Worm (Caenorhabditis elegans): ENCODE results near the gene sri-50.
"Not testable (repeated sequence)": the region's sequence is repeated elsewhere in the genome, so short reads cannot be mapped to it uniquely, and the experiment has no call there.

DNA sequence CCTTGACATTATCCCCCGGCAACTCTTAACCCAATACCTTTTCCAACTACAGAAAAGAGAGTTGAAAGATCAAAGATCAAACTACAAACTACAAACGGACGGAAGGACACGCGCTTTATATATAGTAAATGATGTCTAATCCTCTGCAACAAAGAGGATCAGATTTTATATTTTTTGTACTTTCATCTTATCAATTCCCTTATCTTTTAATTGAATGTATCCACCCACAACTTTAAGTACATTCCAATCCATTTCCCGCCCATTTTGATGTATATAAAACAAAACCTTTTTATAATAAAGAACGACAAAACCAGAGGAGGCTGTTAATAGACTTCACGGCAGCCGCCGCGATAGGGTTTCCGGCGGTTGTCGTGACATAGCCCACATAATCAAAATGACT, 25.9 kb upstream of the sri-50 start, which contains the start of gene sri-40:
- not testable (repeated sequence) for TF ChIP-seq hmbx-1 (tag; optimal IDR thresholded peaks at IDR 0.05); tra-4 (tag; optimal IDR thresholded peaks at IDR 0.05); ama-1 (optimal IDR thresholded peaks at IDR 0.05); ceh-36 (tag; optimal IDR thresholded peaks at IDR 0.05)

Measured in whole organism, early embryonic.